Fruit fly (Drosophila melanogaster): Measurements from ENCODE around the gene Usp39.

The Usp39 gene

dm6 chrX:18838470-18838869 is 19.5 kb upstream of the Usp39 start:
- TF ChIP-seq Hnf4 (GFP tag; optimal IDR thresholded peaks at IDR 0.05) (no peak), CG9705 (GFP tag; optimal IDR thresholded peaks at IDR 0.05) (no peak), CrebA (GFP tag; optimal IDR thresholded peaks at IDR 0.05; ENCODE audit: borderline replicate concordance) (no peak), dl (GFP tag; optimal IDR thresholded peaks at IDR 0.05; ENCODE audit: insufficient read depth in 1 of 2, partially characterized antibody in 2 of 2) (no peak), usp (GFP tag; optimal IDR thresholded peaks at IDR 0.05) (no peak), brk (GFP tag; optimal IDR thresholded peaks at IDR 0.05) (no peak), woc (GFP tag; optimal IDR thresholded peaks at IDR 0.05) (no peak), OdsH (GFP tag; optimal IDR thresholded peaks at IDR 0.05) (no peak), dmrt93B (GFP tag; optimal IDR thresholded peaks at IDR 0.05) (no peak), ey (GFP tag; optimal IDR thresholded peaks at IDR 0.05) (no peak), GATAd (GFP tag; optimal IDR thresholded peaks at IDR 0.05) (no peak), Sp1 (GFP tag; optimal IDR thresholded peaks at IDR 0.05) (no peak), Dfd (GFP tag; optimal IDR thresholded peaks at IDR 0.05) (no peak), rgr (GFP tag; optimal IDR thresholded peaks at IDR 0.05) (no peak), br (GFP tag; optimal IDR thresholded peaks at IDR 0.05) (no peak), lola (GFP tag; optimal IDR thresholded peaks at IDR 0.05) (no peak)

DNA sequence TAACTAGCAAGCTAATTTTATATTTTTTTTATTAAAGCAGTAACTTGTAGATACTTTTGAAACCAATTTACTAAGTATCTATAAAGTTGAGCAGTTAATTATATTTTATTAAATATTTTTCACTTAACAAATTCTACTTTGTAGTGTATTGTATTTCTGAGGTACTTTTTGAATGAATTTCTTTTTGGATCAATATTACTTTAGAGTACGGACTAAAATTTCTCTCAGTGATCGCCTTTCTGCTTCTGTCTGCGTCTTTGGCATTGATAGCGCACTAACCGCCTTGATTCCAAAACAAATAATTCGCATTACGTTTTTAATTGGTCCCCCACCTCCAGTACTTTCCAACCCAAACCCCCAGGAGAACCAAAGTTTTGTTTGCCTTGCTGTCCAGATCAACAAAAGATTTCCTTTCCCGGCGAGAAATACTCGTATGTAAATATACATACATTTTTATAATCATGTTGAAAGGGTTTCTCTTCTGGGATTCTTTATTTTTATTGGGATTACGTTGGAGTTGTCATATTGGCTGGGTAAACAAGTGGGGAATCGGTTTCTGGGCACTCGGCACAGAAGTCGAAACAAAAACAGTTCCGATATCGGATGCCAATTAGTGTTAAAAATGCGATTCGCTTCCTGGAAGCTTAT is 18.9 kb upstream of the Usp39 start:
- no peak for TF ChIP-seq lola (GFP tag; optimal IDR thresholded peaks at IDR 0.05)
- no peak for TF ChIP-seq GATAd (GFP tag; optimal IDR thresholded peaks at IDR 0.05)
- no peak for TF ChIP-seq fru (GFP tag; optimal IDR thresholded peaks at IDR 0.05)
- TF ChIP-seq Jra (GFP tag; optimal IDR thresholded peaks at IDR 0.05), result no peak
- peak; percentile 2 for TF ChIP-seq psq (GFP tag; optimal IDR thresholded peaks at IDR 0.05)
- TF ChIP-seq rgr (GFP tag; optimal IDR thresholded peaks at IDR 0.05), result no peak
- no peak for TF ChIP-seq pan (optimal IDR thresholded peaks at IDR 0.05)
- TF ChIP-seq Myc (optimal IDR thresholded peaks at IDR 0.05), result no peak
- TF ChIP-seq Dfd (GFP tag; optimal IDR thresholded peaks at IDR 0.05), result no peak
- TF ChIP-seq CG9705 (GFP tag; optimal IDR thresholded peaks at IDR 0.05), result peak; percentile 5
- TF ChIP-seq Hnf4 (GFP tag; optimal IDR thresholded peaks at IDR 0.05), result no peak
- no peak for TF ChIP-seq sv (GFP tag; optimal IDR thresholded peaks at IDR 0.05)
- TF ChIP-seq Hr83 (GFP tag; optimal IDR thresholded peaks at IDR 0.05; ENCODE audit: poor library complexity, severe bottlenecking), result no peak
- no peak for TF ChIP-seq tai (GFP tag; optimal IDR thresholded peaks at IDR 0.05)
- no peak for TF ChIP-seq Rel (GFP tag; optimal IDR thresholded peaks at IDR 0.05)
- no peak for TF ChIP-seq Rel (tag; optimal IDR thresholded peaks at IDR 0.05)
- peak; percentile 30 for TF ChIP-seq Sp1 (GFP tag; optimal IDR thresholded peaks at IDR 0.05)
- TF ChIP-seq dsf (GFP tag; optimal IDR thresholded peaks at IDR 0.05; ENCODE audit: borderline replicate concordance), result no peak
- no peak for TF ChIP-seq Dif (GFP tag; optimal IDR thresholded peaks at IDR 0.05; ENCODE audit: partially characterized antibody)

DNA sequence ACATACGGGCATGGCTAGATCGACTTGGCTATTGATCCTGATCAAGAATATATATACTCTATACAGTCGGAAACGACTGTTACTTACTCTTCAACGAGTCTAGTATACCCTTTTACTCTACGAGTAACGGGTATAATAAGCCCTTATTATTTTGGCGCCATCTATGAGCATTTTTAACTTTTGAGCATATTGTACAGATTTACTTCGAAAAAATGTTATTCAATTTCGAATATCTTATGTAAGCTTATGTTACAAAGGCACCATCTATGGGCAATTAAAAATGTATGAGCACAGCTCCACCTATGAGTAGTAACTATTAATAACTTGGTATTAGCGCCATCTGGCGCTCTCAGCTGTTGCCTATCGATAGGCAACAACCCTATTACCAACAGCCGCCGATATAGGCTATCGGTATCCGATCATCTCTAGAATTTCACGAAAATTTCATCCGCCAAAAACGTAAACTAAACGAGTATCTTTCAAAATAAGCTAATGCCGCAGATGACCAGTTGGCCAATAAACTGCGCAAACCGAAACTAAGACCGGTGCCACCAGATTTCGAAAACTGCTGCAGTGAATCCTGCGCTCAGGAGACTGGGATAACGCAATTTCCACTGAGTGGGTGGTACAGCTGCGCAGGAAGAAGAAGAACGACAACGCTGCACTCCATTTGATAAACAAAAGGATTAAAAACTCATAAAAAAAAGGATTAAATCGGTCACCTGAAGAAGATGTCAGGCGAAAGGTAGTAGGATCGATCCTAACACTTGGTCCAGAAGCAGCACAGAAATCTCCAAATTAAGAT is 14.6 kb upstream of the Usp39 start, which contains the start of gene htk:
TSS of gene htk (plus strand) at position 435 of the 805 bp plus-strand sequence.
- TF ChIP-seq pan (optimal IDR thresholded peaks at IDR 0.05), result no peak
- TF ChIP-seq Sp1 (GFP tag; optimal IDR thresholded peaks at IDR 0.05), result peak; percentile 20
- TF ChIP-seq jim (GFP tag; optimal IDR thresholded peaks at IDR 0.05), result no peak
- TF ChIP-seq Hnf4 (GFP tag; optimal IDR thresholded peaks at IDR 0.05), result peak; percentile 75
- TF ChIP-seq dmrt93B (GFP tag; optimal IDR thresholded peaks at IDR 0.05), result peak; percentile 35
- no peak for TF ChIP-seq lola (GFP tag; optimal IDR thresholded peaks at IDR 0.05)
- TF ChIP-seq psq (GFP tag; optimal IDR thresholded peaks at IDR 0.05), result peak; percentile 65
- peak; percentile 72 for TF ChIP-seq Hr83 (GFP tag; optimal IDR thresholded peaks at IDR 0.05; ENCODE audit: poor library complexity, severe bottlenecking)
- no peak for TF ChIP-seq usp (GFP tag; optimal IDR thresholded peaks at IDR 0.05)
- peak; percentile 11 for TF ChIP-seq Jra (GFP tag; optimal IDR thresholded peaks at IDR 0.05)
- TF ChIP-seq sage (GFP tag; optimal IDR thresholded peaks at IDR 0.05), result no peak
- no peak for TF ChIP-seq Dif (GFP tag; optimal IDR thresholded peaks at IDR 0.05; ENCODE audit: partially characterized antibody)
- TF ChIP-seq rgr (GFP tag; optimal IDR thresholded peaks at IDR 0.05), result peak; percentile 74
- TF ChIP-seq tai (GFP tag; optimal IDR thresholded peaks at IDR 0.05), result no peak
- peak; percentile 94 for TF ChIP-seq Myc (optimal IDR thresholded peaks at IDR 0.05)
- TF ChIP-seq sv (GFP tag; optimal IDR thresholded peaks at IDR 0.05), result peak; percentile 10
- peak in 1 of 2 experiments; percentile 86 for TF ChIP-seq foxo (GFP tag; optimal IDR thresholded peaks at IDR 0.05)
- TF ChIP-seq CG9705 (GFP tag; optimal IDR thresholded peaks at IDR 0.05), result peak; percentile 37
- no peak for TF ChIP-seq GATAd (GFP tag; optimal IDR thresholded peaks at IDR 0.05)
- TF ChIP-seq br (GFP tag; optimal IDR thresholded peaks at IDR 0.05), result peak; percentile 62
- no peak for TF ChIP-seq dl (GFP tag; optimal IDR thresholded peaks at IDR 0.05; ENCODE audit: insufficient read depth in 1 of 2, partially characterized antibody in 2 of 2)
- TF ChIP-seq h (GFP tag; optimal IDR thresholded peaks at IDR 0.05), result peak; percentile 79
- TF ChIP-seq brk (GFP tag; optimal IDR thresholded peaks at IDR 0.05), result no peak
- peak; percentile 69 for TF ChIP-seq fru (GFP tag; optimal IDR thresholded peaks at IDR 0.05)
- TF ChIP-seq ey (GFP tag; optimal IDR thresholded peaks at IDR 0.05), result peak; percentile 67
- peak; percentile 63 for TF ChIP-seq OdsH (GFP tag; optimal IDR thresholded peaks at IDR 0.05)
- TF ChIP-seq Rel (GFP tag; optimal IDR thresholded peaks at IDR 0.05), result no peak
- peak; percentile 43 for TF ChIP-seq Rel (tag; optimal IDR thresholded peaks at IDR 0.05)
- no peak for TF ChIP-seq woc (GFP tag; optimal IDR thresholded peaks at IDR 0.05)
- TF ChIP-seq HLH106 (tag; optimal IDR thresholded peaks at IDR 0.05), result peak; percentile 52
- no peak for TF ChIP-seq Abd-B (GFP tag; optimal IDR thresholded peaks at IDR 0.05)

Measured in whole organism, wandering third instar larva.